Fruit fly (Drosophila melanogaster): ENCODE data around the gene CG3868.

CG3868 gene

dm6 chr3L:14427292-14427729, 24.8 kb upstream of the CG3868 start (continued):
- TF ChIP-seq CG10267 (tag; optimal IDR thresholded peaks at IDR 0.05), result no peak
- no peak for TF ChIP-seq da (GFP tag; optimal IDR thresholded peaks at IDR 0.05)
- no peak for TF ChIP-seq fd3F (GFP tag; optimal IDR thresholded peaks at IDR 0.05)
- no peak for TF ChIP-seq PHDP (tag; optimal IDR thresholded peaks at IDR 0.05)
- no peak for TF ChIP-seq chif (GFP tag; optimal IDR thresholded peaks at IDR 0.05)
- no peak for TF ChIP-seq pfk (GFP tag; optimal IDR thresholded peaks at IDR 0.05)
- TF ChIP-seq Spps (tag; optimal IDR thresholded peaks at IDR 0.05), result no peak
- no peak for TF ChIP-seq D19B (GFP tag; optimal IDR thresholded peaks at IDR 0.05)
- TF ChIP-seq CG4404 (GFP tag; IDR thresholded peaks at IDR 0.05), result no peak
- no peak for TF ChIP-seq Atf-2 (GFP tag; optimal IDR thresholded peaks at IDR 0.05)
- no peak for TF ChIP-seq lmd (GFP tag; IDR thresholded peaks at IDR 0.05)
- TF ChIP-seq tup (GFP tag; optimal IDR thresholded peaks at IDR 0.05), result no peak
- TF ChIP-seq sens-2 (GFP tag; IDR thresholded peaks at IDR 0.05), result no peak
- TF ChIP-seq CG8290 (GFP tag; optimal IDR thresholded peaks at IDR 0.05), result no peak
- TF ChIP-seq CG8290 (tag; optimal IDR thresholded peaks at IDR 0.05), result peak in 1 of 2 experiments; percentile 72
- no peak for TF ChIP-seq disco-r (GFP tag; optimal IDR thresholded peaks at IDR 0.05)
- TF ChIP-seq trh (GFP tag; optimal IDR thresholded peaks at IDR 0.05), result no peak
- no peak for TF ChIP-seq CG10321 (GFP tag; IDR thresholded peaks at IDR 0.05)
- TF ChIP-seq Kr (GFP tag; optimal IDR thresholded peaks at IDR 0.05), result no peak
- no peak for TF ChIP-seq Ets65A (GFP tag)
- TF ChIP-seq luna (GFP tag; optimal IDR thresholded peaks at IDR 0.05), result no peak
- no peak for TF ChIP-seq CG3847 (GFP tag; IDR thresholded peaks at IDR 0.05)
- no peak for TF ChIP-seq CG8281 (tag; optimal IDR thresholded peaks at IDR 0.05)
- TF ChIP-seq Atf3 (GFP tag; optimal IDR thresholded peaks at IDR 0.05), result no peak
- no peak for TF ChIP-seq tgo (GFP tag; IDR thresholded peaks at IDR 0.05)
- TF ChIP-seq cas (GFP tag; IDR thresholded peaks at IDR 0.05), result no peak
- TF ChIP-seq ssp (GFP tag; IDR thresholded peaks at IDR 0.05), result no peak
- no peak for TF ChIP-seq CG3281 (GFP tag; optimal IDR thresholded peaks at IDR 0.05)
- no peak for TF ChIP-seq tx (GFP tag; optimal IDR thresholded peaks at IDR 0.05)
- TF ChIP-seq mirr (GFP tag; optimal IDR thresholded peaks at IDR 0.05), result peak; percentile 34
- no peak for TF ChIP-seq Med (GFP tag)
- no peak for TF ChIP-seq ATbp (GFP tag; optimal IDR thresholded peaks at IDR 0.05)
- no peak for TF ChIP-seq CG10979 (tag; optimal IDR thresholded peaks at IDR 0.05)
- no peak for TF ChIP-seq ewg (GFP tag; optimal IDR thresholded peaks at IDR 0.05)
- no peak for TF ChIP-seq abd-A (tag; optimal IDR thresholded peaks at IDR 0.05)
- no peak for TF ChIP-seq pho (GFP tag; optimal IDR thresholded peaks at IDR 0.05)
- peak; percentile 32 for TF ChIP-seq nau (GFP tag; optimal IDR thresholded peaks at IDR 0.05)
- no peak for TF ChIP-seq p53 (GFP tag; optimal IDR thresholded peaks at IDR 0.05)
- no peak for TF ChIP-seq shn (GFP tag; optimal IDR thresholded peaks at IDR 0.05)
- no peak for TF ChIP-seq lilli (GFP tag; optimal IDR thresholded peaks at IDR 0.05)
- peak; percentile 4 for TF ChIP-seq ftz-f1 (GFP tag; optimal IDR thresholded peaks at IDR 0.05)
- TF ChIP-seq CG17361 (GFP tag; IDR thresholded peaks at IDR 0.05), result no peak
- TF ChIP-seq CG18011 (GFP tag; optimal IDR thresholded peaks at IDR 0.05), result no peak
- no peak for TF ChIP-seq HLH54F (GFP tag; optimal IDR thresholded peaks at IDR 0.05)
- TF ChIP-seq Sry-δ (GFP tag; optimal IDR thresholded peaks at IDR 0.05), result no peak
- no peak for TF ChIP-seq Tbp (GFP tag; optimal IDR thresholded peaks at IDR 0.05)
- TF ChIP-seq ERR (GFP tag; optimal IDR thresholded peaks at IDR 0.05), result no peak
- TF ChIP-seq chinmo (GFP tag; IDR thresholded peaks at IDR 0.05; ENCODE audit: partially characterized antibody), result peak; percentile 94; the same call in 3 of the 4 replicates
- TF ChIP-seq Dad (GFP tag; optimal IDR thresholded peaks at IDR 0.05), result no peak
- no peak for TF ChIP-seq CG10209 (GFP tag; optimal IDR thresholded peaks at IDR 0.05)
- TF ChIP-seq dpn (GFP tag; optimal IDR thresholded peaks at IDR 0.05), result no peak
- no peak for TF ChIP-seq E2f2 (GFP tag; IDR thresholded peaks at IDR 0.05)
- TF ChIP-seq CG9215 (GFP tag; IDR thresholded peaks at IDR 0.05), result no peak
